Fruit fly (Drosophila melanogaster): ENCODE data around the gene Srx.
A peak's percentile ranks its signal among the peaks of the same experiment; 100 is the strongest.

Gene Srx

dm6 chrX:17887208-17887627, 30.4 kb downstream of the Srx start, which contains the start of gene mnb (continued):
- TF ChIP-seq disco-r (GFP tag; optimal IDR thresholded peaks at IDR 0.05) (no peak), mam (GFP tag; optimal IDR thresholded peaks at IDR 0.05) (peak; percentile 48), CG6791 (GFP tag; IDR thresholded peaks at IDR 0.05; ENCODE audit: partially characterized antibody) (peak; percentile 98), Camta (GFP tag; optimal IDR thresholded peaks at IDR 0.05) (no peak), nerfin-2 (GFP tag; IDR thresholded peaks at IDR 0.05; ENCODE audit: partially characterized antibody) (peak; percentile 99), run (tag; optimal IDR thresholded peaks at IDR 0.05) (no peak), Dp (GFP tag; optimal IDR thresholded peaks at IDR 0.05) (peak; percentile 82), sna (GFP tag; IDR thresholded peaks at IDR 0.05; ENCODE audit: partially characterized antibody) (peak; percentile 99), CG15696 (tag; optimal IDR thresholded peaks at IDR 0.05) (peak; percentile 12), CG10267 (tag; optimal IDR thresholded peaks at IDR 0.05) (peak; percentile 46), CG15601 (tag; optimal IDR thresholded peaks at IDR 0.05) (peak; percentile 10), HHEX (GFP tag; optimal IDR thresholded peaks at IDR 0.05) (no peak), CG3726 (GFP tag; IDR thresholded peaks at IDR 0.05) (no peak), CG12104 (GFP tag; optimal IDR thresholded peaks at IDR 0.05) (no peak), CTCF (GFP tag; optimal IDR thresholded peaks at IDR 0.05) (peak; percentile 51), eyg (GFP tag; optimal IDR thresholded peaks at IDR 0.05) (no peak), vfl (GFP tag; optimal IDR thresholded peaks at IDR 0.05) (no peak), ash1 (GFP tag; optimal IDR thresholded peaks at IDR 0.05) (no peak), Pdp1 (GFP tag; optimal IDR thresholded peaks at IDR 0.05) (peak in 1 of 2 experiments; percentile 9), CG42726 (GFP tag; IDR thresholded peaks at IDR 0.05; ENCODE audit: partially characterized antibody) (peak; percentile 92), gcm (GFP tag; optimal IDR thresholded peaks at IDR 0.05) (no peak), gfzf (GFP tag; optimal IDR thresholded peaks at IDR 0.05) (peak; percentile 55), CG17612 (GFP tag; IDR thresholded peaks at IDR 0.05) (no peak), pros (GFP tag; optimal IDR thresholded peaks at IDR 0.05) (no peak), bigmax (GFP tag; optimal IDR thresholded peaks at IDR 0.05) (no peak), ara (GFP tag; IDR thresholded peaks at IDR 0.05) (no peak), ewg (GFP tag; optimal IDR thresholded peaks at IDR 0.05) (peak; percentile 16), pan (optimal IDR thresholded peaks at IDR 0.05) (no peak), pan (GFP tag; optimal IDR thresholded peaks at IDR 0.05 in 1 of 2, IDR thresholded peaks at IDR 0.05 in 1 of 2) (no peak), nau (GFP tag; optimal IDR thresholded peaks at IDR 0.05) (no peak), amos (GFP tag; IDR thresholded peaks at IDR 0.05; ENCODE audit: partially characterized antibody) (peak; percentile 98), CG9437 (GFP tag; optimal IDR thresholded peaks at IDR 0.05) (no peak), da (GFP tag; optimal IDR thresholded peaks at IDR 0.05) (no peak), Neu2 (GFP tag; optimal IDR thresholded peaks at IDR 0.05; ENCODE audit: borderline replicate concordance) (no peak), cwo (GFP tag; optimal IDR thresholded peaks at IDR 0.05) (no peak), CoRest (tag; optimal IDR thresholded peaks at IDR 0.05) (peak; percentile 55), dan (GFP tag; IDR thresholded peaks at IDR 0.05) (no peak), H15 (GFP tag; IDR thresholded peaks at IDR 0.05) (no peak), zen (tag; optimal IDR thresholded peaks at IDR 0.05) (peak; percentile 4), Bteb2 (GFP tag; optimal IDR thresholded peaks at IDR 0.05) (no peak), Rx (GFP tag; IDR thresholded peaks at IDR 0.05) (no peak), CG1024 (GFP tag; IDR thresholded peaks at IDR 0.05) (no peak), gem (tag; optimal IDR thresholded peaks at IDR 0.05) (no peak), gt (GFP tag; IDR thresholded peaks at IDR 0.05) (no peak), NK7.1 (GFP tag; optimal IDR thresholded peaks at IDR 0.05) (no peak), pum (GFP tag; optimal IDR thresholded peaks at IDR 0.05) (no peak), stwl (tag; optimal IDR thresholded peaks at IDR 0.05) (peak; percentile 37), Bgb (GFP tag; IDR thresholded peaks at IDR 0.05; ENCODE audit: partially characterized antibody) (peak; percentile 97), Taf1 (GFP tag; IDR thresholded peaks at IDR 0.05) (no peak), CG17186 (GFP tag; optimal IDR thresholded peaks at IDR 0.05) (peak; percentile 62), lola (GFP tag; optimal IDR thresholded peaks at IDR 0.05) (no peak)
